Fruit fly (Drosophila melanogaster) whole organism, prepupa: ENCODE data around the gene CG14431.

Source experiments
- Blimp-1 ChIP-seq: fragments of 200-800 bp; sonication (Bioruptor generic); optimal IDR thresholded peaks from 3 replicates; lab custom pipeline; 2017; ENCODE audit warnings: missing biosample characterization, missing genetic modification characterization, mild to moderate bottlenecking, moderate library complexity, missing genetic modification reagents
- CG34406 ChIP-seq: fragments of 200-800 bp; sonication (Bioruptor generic); optimal IDR thresholded peaks from 3 replicates; lab custom pipeline; 2016; ENCODE audit warnings: missing biosample characterization, missing genetic modification characterization
- Hr38 ChIP-seq: sonication (Bioruptor generic); optimal IDR thresholded peaks from 2 replicates; lab custom pipeline; 2016; ENCODE audit warnings: missing biosample characterization, missing genetic modification characterization
- Hr39 ChIP-seq: fragments of 200-800 bp; sonication (Bioruptor generic); optimal IDR thresholded peaks from 2 replicates; lab custom pipeline; 2016; ENCODE audit warnings: missing biosample characterization, missing genetic modification characterization
- Sox14 ChIP-seq: fragments of 200-800 bp; sonication (Bioruptor generic); optimal IDR thresholded peaks from 3 replicates; lab custom pipeline; 2016; ENCODE audit warnings: missing biosample characterization, missing genetic modification characterization
- esn ChIP-seq: fragments of 200-800 bp; sonication (Bioruptor generic); optimal IDR thresholded peaks from 2 replicates; lab custom pipeline; 2016; ENCODE audit warnings: missing biosample characterization, mild to moderate bottlenecking, missing genetic modification characterization, moderate library complexity
- fd59A ChIP-seq: fragments of 200-800 bp; sonication (Bioruptor generic); optimal IDR thresholded peaks from 2 replicates; lab custom pipeline; 2017; ENCODE audit warnings: missing biosample characterization, mild to moderate bottlenecking, missing genetic modification characterization, missing genetic modification reagents
- ss ChIP-seq, 2 experiments: fragments of 200-800 bp; sonication (Bioruptor generic); optimal IDR thresholded peaks; 2 replicates in 1 of 2; 3 replicates in 1 of 2; lab custom pipeline; 2017 to 2018; ENCODE audit warnings: mild to moderate bottlenecking in 2 of 2, missing biosample characterization in 2 of 2, missing genetic modification characterization in 2 of 2, moderate library complexity in 1 of 2
- svp ChIP-seq: fragments of 200-800 bp; sonication (Bioruptor generic); peaks from one replicate; lab custom pipeline; 2016; ENCODE audit warnings: missing biosample characterization, missing genetic modification characterization
- topi ChIP-seq: fragments of 200-800 bp; sonication (Bioruptor generic); optimal IDR thresholded peaks from 3 replicates; lab custom pipeline; 2016; ENCODE audit warnings: missing biosample characterization, missing genetic modification characterization

DNA sequence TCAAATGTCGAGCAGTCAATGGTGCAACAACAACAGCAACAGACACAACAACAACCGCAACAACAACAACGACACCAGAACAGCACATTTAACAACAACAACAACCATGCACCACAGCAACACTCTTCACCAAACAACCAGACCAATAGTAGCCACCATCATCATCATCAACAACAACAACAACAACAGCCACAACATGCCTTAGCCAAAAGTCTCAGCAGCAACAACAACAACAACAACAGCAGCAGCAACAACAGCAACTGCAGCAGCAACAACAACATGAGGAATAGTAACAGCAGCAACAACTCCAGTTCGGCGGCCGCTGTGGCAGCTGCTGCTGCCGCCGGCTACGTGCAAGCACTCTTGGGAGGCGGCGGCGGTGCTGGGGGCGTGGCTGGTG is 31.7 kb upstream of the CG14431 start:
- no peak for TF ChIP-seq Blimp-1 (GFP tag; lab: Kevin White, UChicago)
- no peak for TF ChIP-seq topi (GFP tag; lab: Kevin White, UChicago)
- TF ChIP-seq Hr39: no peak
- TF ChIP-seq esn: no peak
- TF ChIP-seq svp: no peak
- no peak for TF ChIP-seq Sox14 (GFP tag; lab: Kevin White, UChicago)
- TF ChIP-seq ss (GFP tag; optimal IDR thresholded peaks at IDR 0.05; lab: Kevin White, UChicago): no peak
- TF ChIP-seq CG34406: no peak
- no peak for TF ChIP-seq fd59A (GFP tag; lab: Kevin White, UChicago)
- no peak for TF ChIP-seq Hr38 (GFP tag; lab: Kevin White, UChicago)
